Fruit fly (Drosophila melanogaster): ENCODE measurements around the gene CG34375.
A peak's percentile ranks its signal among the peaks of the same experiment; 100 is the strongest.

Gene CG34375

DNA sequence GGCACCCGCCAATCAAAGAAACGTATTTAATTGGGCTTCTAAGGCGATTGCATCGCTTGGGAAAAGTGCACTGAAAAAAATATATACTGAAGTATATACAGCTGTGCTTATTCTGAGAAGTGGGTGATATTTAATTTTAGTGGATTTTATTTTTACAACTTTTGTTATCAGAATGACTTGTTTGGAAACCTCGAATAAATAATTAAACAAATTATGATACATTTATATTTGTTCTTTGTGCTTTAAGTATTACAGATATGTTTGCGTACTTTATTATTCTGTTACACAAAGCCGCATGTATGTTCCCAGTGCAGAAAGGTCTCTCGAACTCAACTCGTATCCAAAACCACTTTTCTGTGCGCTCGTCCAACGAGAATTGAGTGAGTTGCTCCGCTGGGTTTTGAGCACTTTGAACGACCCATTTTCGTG, 38.3 kb upstream of the CG34375 start (continued):
- 0 out of 3 replicates have a peak, but pooled peaks have one; percentile 16 for TF ChIP-seq otp (GFP tag; IDR thresholded peaks at IDR 0.05)
- peak; percentile 59 for TF ChIP-seq Ada2b (GFP tag; IDR thresholded peaks at IDR 0.05)
- no peak for TF ChIP-seq ac (GFP tag; optimal IDR thresholded peaks at IDR 0.05)
- TF ChIP-seq cad (GFP tag; optimal IDR thresholded peaks at IDR 0.05) = no peak
- no peak for TF ChIP-seq CG13123 (GFP tag; optimal IDR thresholded peaks at IDR 0.05)
- TF ChIP-seq CG14014 (GFP tag; IDR thresholded peaks at IDR 0.05) = peak; percentile 63
- TF ChIP-seq CG4404 (GFP tag; IDR thresholded peaks at IDR 0.05) = 0 out of 2 replicates have a peak, but pooled peaks have one; percentile 23
- peak; percentile 44 for TF ChIP-seq Antp (GFP tag; optimal IDR thresholded peaks at IDR 0.05)
- peak; percentile 70 for TF ChIP-seq slbo (GFP tag; IDR thresholded peaks at IDR 0.05)
- peak; percentile 43 for TF ChIP-seq CG6683 (GFP tag; optimal IDR thresholded peaks at IDR 0.05)
- TF ChIP-seq twi (tag; optimal IDR thresholded peaks at IDR 0.05) = peak; percentile 24
- no peak for TF ChIP-seq Taf1 (GFP tag; IDR thresholded peaks at IDR 0.05)
- TF ChIP-seq Bgb (GFP tag; IDR thresholded peaks at IDR 0.05; ENCODE audit: partially characterized antibody) = no peak
- peak; percentile 58 for TF ChIP-seq Spps (tag; optimal IDR thresholded peaks at IDR 0.05)
- TF ChIP-seq CG1792 (GFP tag; optimal IDR thresholded peaks at IDR 0.05) = peak; percentile 16
- peak; percentile 36 for TF ChIP-seq Fer2 (tag; optimal IDR thresholded peaks at IDR 0.05)
- TF ChIP-seq CG10366 (GFP tag; IDR thresholded peaks at IDR 0.05) = peak; percentile 33; the same call in 1 of the 2 replicates
- TF ChIP-seq esg (GFP tag; conservative IDR thresholded peaks at IDR 0.05) = peak; percentile 60
- TF ChIP-seq Kr (GFP tag; optimal IDR thresholded peaks at IDR 0.05) = no peak
- peak; percentile 2 for TF ChIP-seq CG4617 (GFP tag; optimal IDR thresholded peaks at IDR 0.05; ENCODE audit: borderline replicate concordance)
- peak; percentile 30 for TF ChIP-seq salm (tag; optimal IDR thresholded peaks at IDR 0.05)
- peak; percentile 58 for TF ChIP-seq CG1603 (tag; optimal IDR thresholded peaks at IDR 0.05)
- TF ChIP-seq ftz-f1 (GFP tag; optimal IDR thresholded peaks at IDR 0.05) = no peak
- TF ChIP-seq CG15269 (tag; optimal IDR thresholded peaks at IDR 0.05) = peak; percentile 85
- TF ChIP-seq Ets65A (GFP tag) = peak; percentile 95
- TF ChIP-seq CG7987 (GFP tag; optimal IDR thresholded peaks at IDR 0.05) = no peak
- TF ChIP-seq CG33213 (GFP tag; optimal IDR thresholded peaks at IDR 0.05) = no peak
- TF ChIP-seq HmgZ (tag; optimal IDR thresholded peaks at IDR 0.05) = peak; percentile 55
- no peak for TF ChIP-seq h (optimal IDR thresholded peaks at IDR 0.05)
- peak; percentile 3 for TF ChIP-seq Jarid2 (GFP tag; optimal IDR thresholded peaks at IDR 0.05)
- no peak for TF ChIP-seq BEAF-32 (GFP tag; optimal IDR thresholded peaks at IDR 0.05)
- TF ChIP-seq Drgx (GFP tag; IDR thresholded peaks at IDR 0.05) = peak; percentile 87
- no peak for TF ChIP-seq CG3163 (GFP tag; optimal IDR thresholded peaks at IDR 0.05)
- TF ChIP-seq exex (tag; optimal IDR thresholded peaks at IDR 0.05) = peak; percentile 7
- peak; percentile 76 for TF ChIP-seq Ptx1 (GFP tag; IDR thresholded peaks at IDR 0.05)
- TF ChIP-seq CG33557 (GFP tag; optimal IDR thresholded peaks at IDR 0.05) = no peak
- TF ChIP-seq en (GFP tag; optimal IDR thresholded peaks at IDR 0.05) = peak; percentile 31
- peak; percentile 32 for TF ChIP-seq mam (GFP tag; optimal IDR thresholded peaks at IDR 0.05)
- TF ChIP-seq onecut (GFP tag; IDR thresholded peaks at IDR 0.05) = peak; percentile 58
- peak; percentile 78 for TF ChIP-seq CG17829 (tag; optimal IDR thresholded peaks at IDR 0.05)
- no peak for TF ChIP-seq CG16815 (GFP tag; optimal IDR thresholded peaks at IDR 0.05)
- no peak for TF ChIP-seq hb (GFP tag; IDR thresholded peaks at IDR 0.05; ENCODE audit: partially characterized antibody)
- TF ChIP-seq Sox102F (GFP tag; optimal IDR thresholded peaks at IDR 0.05) = peak; percentile 84
- peak; percentile 48 for TF ChIP-seq CG8290 (GFP tag; optimal IDR thresholded peaks at IDR 0.05)
- TF ChIP-seq CG8290 (tag; optimal IDR thresholded peaks at IDR 0.05) = no peak
- TF ChIP-seq ems (GFP tag; optimal IDR thresholded peaks at IDR 0.05) = peak; percentile 11
- no peak for TF ChIP-seq Myb (GFP tag; optimal IDR thresholded peaks at IDR 0.05)
- TF ChIP-seq Sox100B (GFP tag; optimal IDR thresholded peaks at IDR 0.05) = peak; percentile 85
- peak; percentile 63 for TF ChIP-seq CG10431 (GFP tag; optimal IDR thresholded peaks at IDR 0.05)
- TF ChIP-seq Dfd (GFP tag; optimal IDR thresholded peaks at IDR 0.05) = no peak
- no peak for TF ChIP-seq CG12744 (GFP tag; optimal IDR thresholded peaks at IDR 0.05)
- peak; percentile 71 for TF ChIP-seq sug (tag; optimal IDR thresholded peaks at IDR 0.05)
